Worm (Caenorhabditis elegans): ENCODE results near the gene ccch-1.

ce11 chrV:11574563-11574962 is 46.9 kb downstream of the ccch-1 start:
- TF ChIP-seq nhr-23 (tag; optimal IDR thresholded peaks at IDR 0.05) (no peak), ama-1 (optimal IDR thresholded peaks at IDR 0.05) (no peak), lin-13 (GFP tag; optimal IDR thresholded peaks at IDR 0.05) (no peak), mdl-1 (tag; optimal IDR thresholded peaks at IDR 0.05) (no peak), nhr-21 (tag; optimal IDR thresholded peaks at IDR 0.05) (no peak)

Data from whole organism, L2 larva.